Fruit fly (Drosophila melanogaster): ENCODE measurements around the gene CG32700.
A peak's percentile ranks its signal among the peaks of the same experiment; 100 is the strongest.

dm6 chrX:9589928-9590327, 39.3 kb upstream of the CG32700 start:
- TF ChIP-seq pan (optimal IDR thresholded peaks at IDR 0.05) (no peak), dl (GFP tag; optimal IDR thresholded peaks at IDR 0.05; ENCODE audit: insufficient read depth in 1 of 2, partially characterized antibody in 2 of 2) (no peak), CG9705 (GFP tag; optimal IDR thresholded peaks at IDR 0.05) (no peak), lola (GFP tag; optimal IDR thresholded peaks at IDR 0.05) (no peak), Sp1 (GFP tag; optimal IDR thresholded peaks at IDR 0.05) (peak; percentile 63), usp (GFP tag; optimal IDR thresholded peaks at IDR 0.05) (no peak), dmrt93B (GFP tag; optimal IDR thresholded peaks at IDR 0.05) (peak; percentile 43), Rel (GFP tag; optimal IDR thresholded peaks at IDR 0.05) (no peak), Rel (tag; optimal IDR thresholded peaks at IDR 0.05) (no peak), Hr78 (GFP tag; optimal IDR thresholded peaks at IDR 0.05) (no peak)
